Fruit fly (Drosophila melanogaster): ENCODE data around the gene CG3862.

- TF ChIP-seq insv (optimal IDR thresholded peaks at IDR 0.05) (no peak), psq (optimal IDR thresholded peaks at IDR 0.05) (no peak), h (optimal IDR thresholded peaks at IDR 0.05) (no peak), Myc (optimal IDR thresholded peaks at IDR 0.05) (no peak)
Observed at dm6 chr2L:840022-840421, 14.4 kb upstream of the CG3862 start.
